Worm (Caenorhabditis elegans) whole organism, L4/young adult: ENCODE results near the gene klp-3.

Experiments used
- W03F9.2 ChIP-seq: fragments of 150-350 bp; optimal IDR thresholded peaks from 2 replicates; lab custom pipeline; 2014; ENCODE audit warnings: missing biosample characterization, missing genetic modification characterization
- dao-5 ChIP-seq: sonication (generic microtip); optimal IDR thresholded peaks from 2 replicates; lab custom pipeline; 2016; ENCODE audit warnings: missing genotype, missing genetic modification characterization, moderate library complexity, missing compliant biosample characterization

ce11 chrII:7794222-7794621, 47.9 kb upstream of the klp-3 start, which contains the start of gene glr-4:
- no peak for TF ChIP-seq dao-5
- no peak for TF ChIP-seq W03F9.2
